Worm (Caenorhabditis elegans): ENCODE measurements around the gene C50E3.6.

ce11 chrV:7580378-7580777 is 10.0 kb downstream of the C50E3.6 start, which contains the start of gene ets-6:
- no peak for TF ChIP-seq unc-39 (tag; optimal IDR thresholded peaks at IDR 0.05)
- no peak for TF ChIP-seq unc-62 (GFP tag; optimal IDR thresholded peaks at IDR 0.05)
- TF ChIP-seq nhr-10 (tag; optimal IDR thresholded peaks at IDR 0.05): no peak
- peak; percentile 60 for TF ChIP-seq gmeb-1 (tag; optimal IDR thresholded peaks at IDR 0.05)

Data from whole organism, L2 larva.